Worm (Caenorhabditis elegans) whole organism, late embryonic: Measurements from ENCODE around the gene aqp-10.

Experiments used
- K02D7.2 ChIP-seq: sonication (generic microtip); optimal IDR thresholded peaks from 2 replicates; lab custom pipeline; 2017; ENCODE audit warnings: mild to moderate bottlenecking, missing genetic modification characterization, missing compliant biosample characterization
- T23F11.4 ChIP-seq: fragments of 200-800 bp; sonication (Bioruptor generic); optimal IDR thresholded peaks from 2 replicates; lab custom pipeline; 2018; ENCODE audit warnings: mild to moderate bottlenecking, missing genetic modification characterization, missing compliant biosample characterization
- Y22D7AL.16 ChIP-seq: sonication (generic microtip); optimal IDR thresholded peaks from 2 replicates; lab custom pipeline; 2016; ENCODE audit warnings: missing genetic modification characterization, missing compliant biosample characterization
- ahr-1 ChIP-seq: sonication (generic microtip); optimal IDR thresholded peaks from 2 replicates; lab custom pipeline; 2016; ENCODE audit warnings: missing genetic modification characterization, missing compliant biosample characterization
- ceh-18 ChIP-seq: sonication (generic microtip); optimal IDR thresholded peaks from 2 replicates; lab custom pipeline; 2016; ENCODE audit warnings: missing genetic modification characterization, missing compliant biosample characterization
- ceh-2 ChIP-seq: sonication (generic microtip); optimal IDR thresholded peaks from 2 replicates; lab custom pipeline; 2016; ENCODE audit warnings: missing genotype, missing genetic modification characterization, missing compliant biosample characterization
- ceh-24 ChIP-seq: sonication (generic microtip); optimal IDR thresholded peaks from 2 replicates; lab custom pipeline; 2016; ENCODE audit warnings: mild to moderate bottlenecking, missing genetic modification characterization, missing compliant biosample characterization
- ceh-30 ChIP-seq: fragments of 150-350 bp; optimal IDR thresholded peaks from 2 replicates; lab custom pipeline; 2014; ENCODE audit warnings: missing biosample characterization, missing genetic modification characterization
- ceh-31 ChIP-seq: sonication (generic microtip); optimal IDR thresholded peaks from 2 replicates; lab custom pipeline; 2016; ENCODE audit warnings: missing genetic modification characterization, missing compliant biosample characterization
- ceh-34 ChIP-seq: sonication (generic microtip); optimal IDR thresholded peaks from 2 replicates; lab custom pipeline; 2016; ENCODE audit warnings: mild to moderate bottlenecking, missing genetic modification characterization, missing compliant biosample characterization
- ceh-6 ChIP-seq: fragments of 200-800 bp; sonication (Bioruptor generic); optimal IDR thresholded peaks from 2 replicates; lab custom pipeline; 2018; ENCODE audit warnings: mild to moderate bottlenecking, missing genetic modification characterization, missing compliant biosample characterization
- ceh-9 ChIP-seq: sonication (generic microtip); optimal IDR thresholded peaks from 2 replicates; lab custom pipeline; 2016; ENCODE audit warnings: mild to moderate bottlenecking, missing genetic modification characterization, inconsistent platforms, missing compliant biosample characterization
- che-1 ChIP-seq: sonication (generic microtip); optimal IDR thresholded peaks from 2 replicates; lab custom pipeline; 2016; ENCODE audit warnings: mild to moderate bottlenecking, missing genetic modification characterization, missing compliant biosample characterization
- dmd-4 ChIP-seq: sonication (generic microtip); optimal IDR thresholded peaks from 2 replicates; lab custom pipeline; 2016; ENCODE audit warnings: borderline replicate concordance, missing genetic modification characterization, missing compliant biosample characterization
- dve-1 ChIP-seq: sonication (generic microtip); optimal IDR thresholded peaks from 2 replicates; lab custom pipeline; 2017; ENCODE audit warnings: antibody characterized with exemption, mild to moderate bottlenecking, missing genetic modification characterization, missing compliant biosample characterization
- fkh-6 ChIP-seq: sonication (generic microtip); optimal IDR thresholded peaks from 2 replicates; lab custom pipeline; 2016; ENCODE audit warnings: missing genetic modification characterization, missing compliant biosample characterization
- gmeb-2 ChIP-seq: sonication (generic microtip); optimal IDR thresholded peaks from 2 replicates; lab custom pipeline; 2016; ENCODE audit warnings: missing genetic modification characterization, inconsistent platforms, missing compliant biosample characterization
- hlh-13 ChIP-seq: fragments of 200-800 bp; sonication (Bioruptor generic); optimal IDR thresholded peaks from 2 replicates; lab custom pipeline; 2018; ENCODE audit warnings: mild to moderate bottlenecking, missing genetic modification characterization, missing compliant biosample characterization
- hlh-15 ChIP-seq: sonication (generic microtip); optimal IDR thresholded peaks from 2 replicates; lab custom pipeline; 2016; ENCODE audit warnings: missing genetic modification characterization, missing compliant biosample characterization
- hlh-30 ChIP-seq: sonication (generic microtip); optimal IDR thresholded peaks from 2 replicates; lab custom pipeline; 2017; ENCODE audit warnings: antibody characterized with exemption, missing genetic modification characterization, missing compliant biosample characterization; ENCODE audit not compliant: insufficient read depth
- hlh-8 ChIP-seq: sonication (generic microtip); optimal IDR thresholded peaks from 2 replicates; lab custom pipeline; 2016; ENCODE audit warnings: missing genotype, missing genetic modification characterization, missing compliant biosample characterization
- lim-6 ChIP-seq: sonication (generic microtip); optimal IDR thresholded peaks from 2 replicates; lab custom pipeline; 2016; ENCODE audit warnings: missing genetic modification characterization, missing compliant biosample characterization
- mec-3 ChIP-seq: sonication (generic microtip); optimal IDR thresholded peaks from 2 replicates; lab custom pipeline; 2016; ENCODE audit warnings: borderline replicate concordance, missing genetic modification characterization, missing compliant biosample characterization
- nfya-1 ChIP-seq: sonication (generic microtip); optimal IDR thresholded peaks from 2 replicates; lab custom pipeline; 2017; ENCODE audit warnings: missing genetic modification characterization, mild to moderate bottlenecking, missing compliant biosample characterization, antibody characterized with exemption, moderate library complexity
- nhr-11 ChIP-seq: fragments of 150-350 bp; optimal IDR thresholded peaks from 2 replicates; lab custom pipeline; 2014; ENCODE audit warnings: missing biosample characterization, missing genetic modification characterization
- nhr-232 ChIP-seq: sonication (generic microtip); optimal IDR thresholded peaks from 2 replicates; lab custom pipeline; 2016; ENCODE audit warnings: missing genetic modification characterization, missing compliant biosample characterization
- npax-4 ChIP-seq: sonication (generic microtip); optimal IDR thresholded peaks from 2 replicates; lab custom pipeline; 2016; ENCODE audit warnings: missing genetic modification characterization, missing compliant biosample characterization
- odd-2 ChIP-seq: sonication (generic microtip); optimal IDR thresholded peaks from 2 replicates; lab custom pipeline; 2017; ENCODE audit warnings: antibody characterized with exemption, mild to moderate bottlenecking, missing genetic modification characterization, missing compliant biosample characterization
- pag-3 ChIP-seq: sonication (generic microtip); optimal IDR thresholded peaks from 2 replicates; lab custom pipeline; 2016; ENCODE audit warnings: missing compliant biosample characterization, missing genetic modification characterization, borderline replicate concordance
- pat-9 ChIP-seq: fragments of 200-800 bp; sonication (Bioruptor generic); optimal IDR thresholded peaks from 2 replicates; lab custom pipeline; 2018; ENCODE audit warnings: mild to moderate bottlenecking, missing genetic modification characterization, moderate library complexity, missing compliant biosample characterization
- pax-1 ChIP-seq: fragments of 150-350 bp; optimal IDR thresholded peaks from 2 replicates; lab custom pipeline; 2014; ENCODE audit warnings: missing biosample characterization, missing genetic modification characterization
- pha-4 ChIP-seq: fragments of 150-350 bp; optimal IDR thresholded peaks from 2 replicates; lab custom pipeline; 2018; ENCODE audit warnings: missing biosample characterization, missing genetic modification reagents, missing genetic modification characterization
- pros-1 ChIP-seq: fragments of 150-350 bp; optimal IDR thresholded peaks from 2 replicates; lab custom pipeline; 2014; ENCODE audit warnings: missing biosample characterization, missing genetic modification reagents, missing genetic modification characterization
- rnt-1 ChIP-seq: sonication (generic microtip); optimal IDR thresholded peaks from 2 replicates; lab custom pipeline; 2016; ENCODE audit warnings: missing genetic modification characterization, missing compliant biosample characterization
- sox-4 ChIP-seq: sonication (generic microtip); optimal IDR thresholded peaks from 2 replicates; lab custom pipeline; 2017; ENCODE audit warnings: mild to moderate bottlenecking, missing genetic modification characterization, inconsistent platforms, missing compliant biosample characterization
- tbx-2 ChIP-seq: sonication (generic microtip); optimal IDR thresholded peaks from 2 replicates; lab custom pipeline; 2016; ENCODE audit warnings: missing genetic modification characterization, missing compliant biosample characterization
- unc-55 ChIP-seq: sonication (generic microtip); optimal IDR thresholded peaks from 2 replicates; lab custom pipeline; 2017; ENCODE audit warnings: missing biosample characterization, missing genetic modification reagents, missing genetic modification characterization
- unc-86 ChIP-seq: sonication (generic microtip); optimal IDR thresholded peaks from 2 replicates; lab custom pipeline; 2016; ENCODE audit warnings: missing genetic modification characterization, missing compliant biosample characterization

Gene aqp-10

DNA sequence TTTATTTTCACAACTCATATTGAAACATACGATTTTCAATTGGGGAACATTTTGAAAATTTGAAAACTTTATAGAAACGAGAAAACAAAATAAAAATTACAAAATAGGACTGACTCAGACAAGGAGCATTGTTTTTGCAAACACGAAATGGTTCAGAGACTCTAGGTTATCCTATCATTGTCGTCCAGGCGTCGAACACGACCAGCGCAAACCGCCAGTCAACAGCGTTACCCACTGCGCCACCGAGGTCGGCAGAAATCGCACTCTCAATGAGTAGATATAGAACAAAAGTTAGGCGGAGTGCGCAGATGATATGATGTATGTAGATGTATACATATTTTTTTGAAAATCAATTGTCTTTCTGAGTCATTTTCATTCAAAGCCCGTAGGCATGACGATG is 5.0 kb upstream of the aqp-10 start (continued):
- TF ChIP-seq pat-9 (peak; percentile 70), nhr-11 (tag; lab: Kevin White, UChicago) (no peak), che-1 (tag; lab: Kevin White, UChicago) (peak; percentile 80), ceh-6 (peak; percentile 84), unc-86 (tag; lab: Kevin White, UChicago) (peak; percentile 87), dmd-4 (peak; percentile 71), ceh-30 (no peak), ceh-2 (peak; percentile 76), hlh-15 (tag; lab: Kevin White, UChicago) (no peak), T23F11.4 (GFP tag; lab: Kevin White, UChicago) (peak; percentile 76), ceh-24 (tag; lab: Kevin White, UChicago) (peak; percentile 63), gmeb-2 (tag; lab: Kevin White, UChicago) (peak; percentile 84), ceh-18 (peak; percentile 10), sox-4 (peak; percentile 79), K02D7.2 (peak; percentile 50), nhr-232 (tag; lab: Kevin White, UChicago) (peak; percentile 79), pha-4 (tag; lab: Kevin White, UChicago) (no peak)
- TF ChIP-seq, all 69 proteins: peak for 54

DNA sequence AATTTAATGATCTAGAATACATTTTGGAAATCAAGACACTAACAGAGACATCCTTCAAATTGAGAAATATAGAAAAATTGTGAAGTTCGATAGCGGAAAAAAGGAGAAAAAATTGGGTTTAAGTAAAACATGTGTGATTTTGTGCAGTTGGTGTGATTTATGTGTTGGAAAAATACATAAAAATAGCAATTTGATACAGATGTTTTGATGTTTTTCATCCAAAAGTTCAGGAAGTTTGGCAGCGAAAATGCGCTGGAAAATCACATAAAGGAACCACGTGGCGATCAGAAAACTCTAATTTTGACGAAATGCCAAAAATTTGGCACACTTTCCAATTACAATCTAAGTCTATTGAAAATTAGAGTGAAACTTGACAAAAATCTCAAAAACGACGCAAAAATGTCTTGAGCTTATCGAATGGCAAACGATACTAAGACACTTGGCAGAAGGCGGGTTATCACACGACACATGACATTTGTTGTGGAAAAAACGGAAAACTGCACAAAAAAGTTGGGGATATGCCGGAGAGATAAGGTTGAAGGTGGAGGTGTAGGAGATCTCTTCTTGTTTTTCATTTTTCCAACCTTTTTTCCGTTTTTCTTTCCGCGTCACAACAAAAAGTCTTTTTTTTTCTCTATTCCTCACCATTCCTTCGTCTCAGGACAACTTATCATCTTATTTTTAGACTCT is 4.4 kb upstream of the aqp-10 start, which contains the start of gene ZK1321.4:
ZK1321.4 (minus strand) TSS at position 51 of the 690 bp plus-strand sequence.
- TF ChIP-seq pros-1 (no peak), ceh-2 (no peak), Y22D7AL.16 (tag; lab: Kevin White, UChicago) (no peak), dve-1 (no peak), mec-3 (tag; lab: Kevin White, UChicago) (no peak), dmd-4 (no peak), ceh-9 (tag; lab: Kevin White, UChicago) (no peak), nhr-232 (tag; lab: Kevin White, UChicago) (no peak), nfya-1 (tag; lab: Kevin White, UChicago) (no peak), tbx-2 (tag; lab: Kevin White, UChicago) (no peak)
- TF ChIP-seq, all 69 proteins: peak for 0

DNA sequence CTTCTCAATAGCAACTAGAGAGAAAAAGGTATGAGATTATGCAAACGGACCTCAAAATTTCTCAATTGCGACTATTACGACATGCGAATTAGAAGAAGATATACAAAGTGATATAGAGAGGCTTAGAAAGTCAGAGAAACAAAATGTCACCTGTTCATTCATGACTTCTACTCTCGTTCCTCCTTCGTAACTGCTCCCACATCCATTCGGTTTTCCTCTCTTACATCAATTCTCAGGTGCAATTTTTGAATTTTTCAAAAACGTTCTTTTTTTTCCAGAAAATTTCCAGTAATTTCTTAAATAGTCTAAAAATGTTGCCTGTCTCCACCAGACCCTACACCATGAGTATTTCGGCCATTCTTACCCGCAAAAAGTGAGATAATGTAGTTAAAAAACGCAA is 5.0 kb downstream of the aqp-10 start:
- TF ChIP-seq fkh-6 (tag; lab: Kevin White, UChicago) (no peak), hlh-30 (tag; lab: Kevin White, UChicago) (no peak), ceh-31 (tag; lab: Kevin White, UChicago) (no peak), unc-55 (peak; percentile 62)

DNA sequence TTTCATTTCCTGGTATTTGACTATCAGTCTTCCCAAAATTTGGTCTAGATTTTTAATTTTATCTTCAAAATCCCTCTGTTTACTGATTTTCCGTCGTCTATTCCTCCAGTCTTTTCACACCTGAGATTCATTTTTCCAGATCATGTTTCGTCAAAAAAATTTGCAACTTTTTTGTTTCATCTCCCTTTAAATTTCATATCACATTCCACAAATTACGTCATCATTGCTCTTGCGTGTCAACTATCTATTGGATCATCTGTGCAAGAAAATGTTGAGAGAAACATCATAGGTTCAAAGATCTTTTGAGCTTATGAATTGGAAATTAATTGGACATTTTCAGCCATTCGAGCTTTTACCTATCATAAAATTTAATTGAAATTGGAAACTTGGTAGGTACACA is 10.3 kb downstream of the aqp-10 start:
- TF ChIP-seq odd-2 (tag; lab: Kevin White, UChicago) (no peak), ceh-9 (tag; lab: Kevin White, UChicago) (no peak), lim-6 (tag; lab: Kevin White, UChicago) (no peak), ahr-1 (tag; lab: Kevin White, UChicago) (no peak), hlh-8 (tag; lab: Kevin White, UChicago) (no peak), pax-1 (tag; lab: Kevin White, UChicago) (no peak)

DNA sequence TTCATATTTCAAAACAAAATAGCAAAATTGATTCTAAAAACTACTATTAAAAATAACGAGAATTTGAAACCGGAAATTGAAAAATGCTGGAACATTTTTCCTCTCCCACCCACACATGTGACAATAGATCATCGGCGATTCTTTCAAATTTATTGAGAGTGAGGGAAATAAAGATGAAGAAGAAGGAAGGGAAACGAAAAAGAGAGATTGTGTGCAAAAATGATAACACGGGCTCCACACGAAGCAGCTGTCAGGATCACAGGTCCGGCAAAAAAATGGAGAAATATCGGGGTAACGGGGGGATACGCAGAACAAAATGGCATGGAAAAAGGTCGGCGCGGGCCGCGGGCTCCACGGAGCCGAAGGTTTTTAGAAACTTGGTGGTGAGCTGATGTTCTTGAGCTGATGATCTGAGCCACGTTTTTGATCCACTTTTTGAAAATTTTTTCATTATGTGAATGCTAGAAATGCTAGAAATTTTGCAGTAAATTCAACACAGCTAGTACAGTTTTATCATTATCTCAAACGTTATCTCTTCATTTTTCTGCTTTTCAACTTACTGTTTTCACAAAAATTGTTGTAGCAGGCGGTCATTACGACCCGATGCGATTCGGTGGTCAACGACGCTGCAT is 11.9 kb downstream of the aqp-10 start, which contains the start of gene shk-1:
shk-1 (plus strand) TSS at position 582 of the 632 bp plus-strand sequence.
- TF ChIP-seq nhr-11 (tag; lab: Kevin White, UChicago) (peak; percentile 87), hlh-8 (tag; lab: Kevin White, UChicago) (no peak), sox-4 (no peak), hlh-13 (GFP tag; lab: Kevin White, UChicago) (no peak), pag-3 (tag; lab: Kevin White, UChicago) (no peak), npax-4 (tag; lab: Kevin White, UChicago) (no peak), ceh-34 (tag; lab: Kevin White, UChicago) (no peak), ceh-18 (peak; percentile 77), rnt-1 (tag; lab: Kevin White, UChicago) (peak; percentile 23)
- TF ChIP-seq, all 69 proteins: peak for 3
